Comparison of ENCODE assay signal across 1 worm cellular context in the genomic region with DNA sequence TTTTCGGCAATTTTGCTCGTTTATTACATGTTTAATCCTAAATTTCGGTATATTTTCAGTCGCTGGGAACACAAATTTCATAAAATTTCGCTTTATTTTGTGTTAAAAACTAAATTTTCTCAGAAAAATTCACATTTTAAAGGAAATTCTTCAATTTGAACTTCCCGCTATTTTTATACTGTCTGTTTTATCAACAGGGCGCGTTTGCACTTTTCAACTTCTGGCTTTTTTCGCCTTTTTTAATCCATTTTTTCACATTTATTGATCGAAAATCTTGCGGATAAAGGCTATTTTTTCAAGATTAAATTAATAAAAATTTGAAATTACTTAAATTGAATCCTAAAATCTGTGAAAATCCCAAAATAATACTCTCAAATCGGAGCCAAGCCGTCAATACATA.
TF ChIP-seq lines count a peak whose summit lies in the region.

No protein-coding gene starts in this region.

TF ChIP-seq in whole organism, L1 larva, 84 proteins besides CTCF, POLR2A, EP300 and RAD21 (continued from another document):
- TF ChIP-seq skn-1 (tag; optimal IDR thresholded peaks at IDR 0.05; lab: Kevin White, UChicago) (peak; percentile 80), efl-1 (optimal IDR thresholded peaks at IDR 0.05; lab: Kevin White, UChicago) (peak; percentile 96 to 98), efl-1 (GFP tag; optimal IDR thresholded peaks at IDR 0.05 in 1 of 2; lab: Kevin White, UChicago) (peak; percentile 96 to 99), swsn-7 (tag; optimal IDR thresholded peaks at IDR 0.05; lab: Kevin White, UChicago) (peak; percentile 37), ces-1 (GFP tag; optimal IDR thresholded peaks at IDR 0.05; lab: Kevin White, UChicago) (no peak), mep-1 (tag; optimal IDR thresholded peaks at IDR 0.05; lab: Kevin White, UChicago) (peak; percentile 41), jun-1 (tag; optimal IDR thresholded peaks at IDR 0.05; lab: Kevin White, UChicago) (no peak), ceh-63 (GFP tag; optimal IDR thresholded peaks at IDR 0.05; lab: Kevin White, UChicago) (no peak), nhr-28 (tag; optimal IDR thresholded peaks at IDR 0.05; lab: Kevin White, UChicago) (no peak), unc-86 (tag; optimal IDR thresholded peaks at IDR 0.05; lab: Kevin White, UChicago) (peak; percentile 27), dsc-1 (tag; optimal IDR thresholded peaks at IDR 0.05; lab: Kevin White, UChicago) (peak; percentile 42), lsy-2 (tag; optimal IDR thresholded peaks at IDR 0.05; lab: Kevin White, UChicago) (peak; percentile 70 to 89), ztf-4 (tag; optimal IDR thresholded peaks at IDR 0.05; lab: Kevin White, UChicago) (no peak), ceh-90 (tag; optimal IDR thresholded peaks at IDR 0.05; lab: Kevin White, UChicago) (no peak), hlh-4 (tag; optimal IDR thresholded peaks at IDR 0.05; lab: Kevin White, UChicago) (no peak), mab-9 (GFP tag; IDR thresholded peaks at IDR 0.05; lab: Robert Waterston, UW) (no peak), ets-5 (GFP tag; IDR thresholded peaks at IDR 0.05; lab: Robert Waterston, UW) (no peak), zag-1 (tag; optimal IDR thresholded peaks at IDR 0.05; lab: Kevin White, UChicago) (no peak), nhr-90 (tag; optimal IDR thresholded peaks at IDR 0.05; lab: Kevin White, UChicago; ENCODE audit: poor library complexity) (no peak), hlh-17 (GFP tag; optimal IDR thresholded peaks at IDR 0.05; lab: Kevin White, UChicago; ENCODE audit: borderline replicate concordance) (no peak), lin-13 (GFP tag; optimal IDR thresholded peaks at IDR 0.05; lab: Kevin White, UChicago) (peak; percentile 34), mdl-1 (tag; optimal IDR thresholded peaks at IDR 0.05; lab: Kevin White, UChicago) (no peak), unc-98 (GFP tag; IDR thresholded peaks at IDR 0.05; lab: Robert Waterston, UW) (no peak), nhr-19 (GFP tag; conservative IDR thresholded peaks at IDR 0.05; lab: Robert Waterston, UW) (peak; percentile 35; the same call in 1 of the 2 replicates), egl-13 (tag; optimal IDR thresholded peaks at IDR 0.05; lab: Kevin White, UChicago) (no peak), C04F5.9 (tag; optimal IDR thresholded peaks at IDR 0.05; lab: Kevin White, UChicago) (peak; percentile 26), nhr-11 (tag; optimal IDR thresholded peaks at IDR 0.05; lab: Kevin White, UChicago) (no peak), xbp-1 (tag; optimal IDR thresholded peaks at IDR 0.05; lab: Kevin White, UChicago) (peak; percentile 51), efl-3 (GFP tag; optimal IDR thresholded peaks at IDR 0.05; lab: Kevin White, UChicago) (no peak), pqm-1 (tag; optimal IDR thresholded peaks at IDR 0.05; lab: Kevin White, UChicago) (no peak), mef-2 (tag; optimal IDR thresholded peaks at IDR 0.05; lab: Kevin White, UChicago) (no peak), sptf-1 (tag; optimal IDR thresholded peaks at IDR 0.05; lab: Kevin White, UChicago) (no peak), unc-130 (tag; optimal IDR thresholded peaks at IDR 0.05; lab: Kevin White, UChicago) (no peak), blmp-1 (tag; optimal IDR thresholded peaks at IDR 0.05; lab: Kevin White, UChicago) (peak; percentile 41), sox-4 (tag; optimal IDR thresholded peaks at IDR 0.05; lab: Kevin White, UChicago) (no peak), aha-1 (tag; optimal IDR thresholded peaks at IDR 0.05; lab: Kevin White, UChicago) (no peak), ceh-88 (GFP tag; IDR thresholded peaks at IDR 0.05; lab: Robert Waterston, UW) (no peak), vab-15 (tag; optimal IDR thresholded peaks at IDR 0.05; lab: Kevin White, UChicago) (no peak), nhr-12 (tag; optimal IDR thresholded peaks at IDR 0.05; lab: Kevin White, UChicago) (no peak), irx-1 (tag; optimal IDR thresholded peaks at IDR 0.05; lab: Kevin White, UChicago) (peak; percentile 10), fkh-4 (tag; optimal IDR thresholded peaks at IDR 0.05; lab: Kevin White, UChicago; ENCODE audit: borderline replicate concordance) (no peak), C34B4.2 (tag; optimal IDR thresholded peaks at IDR 0.05; lab: Kevin White, UChicago) (no peak), lin-14 (GFP tag; optimal IDR thresholded peaks at IDR 0.05; lab: Kevin White, UChicago) (peak; percentile 45), hpl-2 (GFP tag; optimal IDR thresholded peaks at IDR 0.05; lab: Kevin White, UChicago) (no peak), pag-3 (tag; optimal IDR thresholded peaks at IDR 0.05; lab: Kevin White, UChicago; ENCODE audit: borderline replicate concordance, insufficient read depth) (no peak), pax-3 (tag; optimal IDR thresholded peaks at IDR 0.05; lab: Kevin White, UChicago) (no peak), lin-39 (tag; optimal IDR thresholded peaks at IDR 0.05; lab: Kevin White, UChicago) (peak; percentile 65), lir-3 (tag; optimal IDR thresholded peaks at IDR 0.05; lab: Kevin White, UChicago; ENCODE audit: poor library complexity) (no peak)
TF ChIP-seq in whole organism, L1 larva: peak in this region for 35.
